Fruit fly (Drosophila melanogaster) whole organism, prepupa: ENCODE data around the gene CG46301.

Source experiments
- Blimp-1 ChIP-seq: fragments of 200-800 bp; sonication (Bioruptor generic); optimal IDR thresholded peaks from 3 replicates; lab custom pipeline; 2017; ENCODE audit warnings: missing biosample characterization, missing genetic modification characterization, mild to moderate bottlenecking, moderate library complexity, missing genetic modification reagents
- CG10631 ChIP-seq: fragments of 200-800 bp; sonication (Bioruptor generic); optimal IDR thresholded peaks from 2 replicates; lab custom pipeline; 2016; ENCODE audit warnings: missing biosample characterization, missing genetic modification characterization
- CG10669 ChIP-seq: fragments of 200-800 bp; sonication (Bioruptor generic); optimal IDR thresholded peaks from 3 replicates; lab custom pipeline; 2018; ENCODE audit warnings: missing biosample characterization, mild to moderate bottlenecking, missing genetic modification characterization, moderate library complexity
- CG11762 ChIP-seq: fragments of 200-800 bp; sonication (Bioruptor generic); optimal IDR thresholded peaks from 3 replicates; lab custom pipeline; 2016; ENCODE audit warnings: missing biosample characterization, missing genetic modification characterization; ENCODE audit not compliant: insufficient read depth
- CG11902 ChIP-seq: fragments of 200-800 bp; sonication (Bioruptor generic); optimal IDR thresholded peaks from 3 replicates; lab custom pipeline; 2016; ENCODE audit warnings: missing biosample characterization, missing genetic modification characterization
- CG15336 ChIP-seq: fragments of 200-800 bp; sonication (Bioruptor generic); IDR thresholded peaks from 2 replicates; pipeline ENCODE4 v1.3.6; 2022; ENCODE audit warnings: missing biosample characterization, missing genetic modification characterization
- CG16779 ChIP-seq: fragments of 200-800 bp; sonication (Bioruptor generic); optimal IDR thresholded peaks from 3 replicates; lab custom pipeline; 2017; ENCODE audit warnings: missing biosample characterization, mild to moderate bottlenecking, missing genetic modification characterization
- CG3032 ChIP-seq: fragments of 200-800 bp; optimal IDR thresholded peaks from 2 replicates; lab custom pipeline; 2019; ENCODE audit warnings: missing biosample characterization, mild to moderate bottlenecking, missing genetic modification characterization, moderate library complexity
- CG34406 ChIP-seq: fragments of 200-800 bp; sonication (Bioruptor generic); optimal IDR thresholded peaks from 3 replicates; lab custom pipeline; 2016; ENCODE audit warnings: missing biosample characterization, missing genetic modification characterization
- CG3919 ChIP-seq: fragments of 200-800 bp; sonication (Bioruptor generic); optimal IDR thresholded peaks from 3 replicates; lab custom pipeline; 2016; ENCODE audit warnings: missing biosample characterization, missing genetic modification characterization
- CG4318 ChIP-seq: fragments of 200-800 bp; sonication (Bioruptor generic); optimal IDR thresholded peaks from 3 replicates; lab custom pipeline; 2017; ENCODE audit warnings: missing biosample characterization, mild to moderate bottlenecking, missing genetic modification characterization
- CG6163 ChIP-seq: fragments of 200-800 bp; sonication (Bioruptor generic); IDR thresholded peaks from 3 replicates; pipeline ENCODE4 v1.3.6; 2022; ENCODE audit warnings: missing biosample characterization, missing genetic modification characterization
- CG6808 ChIP-seq: fragments of 200-800 bp; sonication (Bioruptor generic); optimal IDR thresholded peaks from 3 replicates; lab custom pipeline; 2017; ENCODE audit warnings: missing biosample characterization, missing genetic modification characterization, mild to moderate bottlenecking, moderate library complexity, missing genetic modification reagents
- CG6854 ChIP-seq: fragments of 200-800 bp; sonication (Bioruptor generic); optimal IDR thresholded peaks from 2 replicates; lab custom pipeline; 2017; ENCODE audit warnings: missing biosample characterization, mild to moderate bottlenecking, missing genetic modification characterization
- CG8632 ChIP-seq: fragments of 200-800 bp; sonication (Bioruptor generic); optimal IDR thresholded peaks from 3 replicates; lab custom pipeline; 2016; ENCODE audit warnings: missing biosample characterization, missing genetic modification characterization
- Eip75B ChIP-seq: fragments of 200-800 bp; sonication (Bioruptor generic); optimal IDR thresholded peaks from 3 replicates; lab custom pipeline; 2016; ENCODE audit warnings: missing biosample characterization, missing genetic modification characterization
- Eip78C ChIP-seq: fragments of 200-800 bp; sonication (Bioruptor generic); peaks from one replicate; lab custom pipeline; 2016; ENCODE audit warnings: missing biosample characterization, missing genetic modification characterization
- Ets21C ChIP-seq: fragments of 200-800 bp; sonication (Bioruptor generic); optimal IDR thresholded peaks from 3 replicates; lab custom pipeline; 2016; ENCODE audit warnings: missing biosample characterization, missing genetic modification characterization
- Ets96B ChIP-seq: fragments of 200-800 bp; optimal IDR thresholded peaks from 2 replicates; lab custom pipeline; 2019; ENCODE audit warnings: missing biosample characterization, mild to moderate bottlenecking, missing genetic modification characterization, moderate library complexity
- Hr38 ChIP-seq: sonication (Bioruptor generic); optimal IDR thresholded peaks from 2 replicates; lab custom pipeline; 2016; ENCODE audit warnings: missing biosample characterization, missing genetic modification characterization
- Hr4 ChIP-seq: fragments of 200-800 bp; sonication (Bioruptor generic); optimal IDR thresholded peaks from 3 replicates; lab custom pipeline; 2016; ENCODE audit warnings: missing biosample characterization, missing genetic modification characterization
- Lpt ChIP-seq: fragments of 200-800 bp; sonication (Bioruptor generic); optimal IDR thresholded peaks from 3 replicates; lab custom pipeline; 2016; ENCODE audit warnings: missing biosample characterization, missing genetic modification characterization
- Sox102F ChIP-seq: fragments of 200-800 bp; sonication (Bioruptor generic); optimal IDR thresholded peaks from 2 replicates; lab custom pipeline; 2016; ENCODE audit warnings: missing biosample characterization, mild to moderate bottlenecking, missing genetic modification characterization
- Sox14 ChIP-seq: fragments of 200-800 bp; sonication (Bioruptor generic); optimal IDR thresholded peaks from 3 replicates; lab custom pipeline; 2016; ENCODE audit warnings: missing biosample characterization, missing genetic modification characterization
- achi ChIP-seq: fragments of 200-800 bp; sonication (Bioruptor generic); optimal IDR thresholded peaks from 3 replicates; lab custom pipeline; 2016; ENCODE audit warnings: missing biosample characterization, missing genetic modification characterization
- acj6 ChIP-seq: fragments of 200-800 bp; sonication (Bioruptor generic); optimal IDR thresholded peaks from 3 replicates; lab custom pipeline; 2016; ENCODE audit warnings: missing biosample characterization, missing genetic modification characterization
- dac ChIP-seq: fragments of 200-800 bp; sonication (Bioruptor generic); optimal IDR thresholded peaks from 2 replicates; lab custom pipeline; 2017; ENCODE audit warnings: missing biosample characterization, mild to moderate bottlenecking, missing genetic modification characterization
- dsx ChIP-seq: fragments of 200-800 bp; optimal IDR thresholded peaks from 3 replicates; lab custom pipeline; 2019; ENCODE audit warnings: missing biosample characterization, mild to moderate bottlenecking, missing genetic modification characterization, moderate library complexity; ENCODE audit not compliant: poor library complexity, severe bottlenecking
- esn ChIP-seq: fragments of 200-800 bp; sonication (Bioruptor generic); optimal IDR thresholded peaks from 2 replicates; lab custom pipeline; 2016; ENCODE audit warnings: missing biosample characterization, mild to moderate bottlenecking, missing genetic modification characterization, moderate library complexity
- fd59A ChIP-seq: fragments of 200-800 bp; sonication (Bioruptor generic); optimal IDR thresholded peaks from 2 replicates; lab custom pipeline; 2017; ENCODE audit warnings: missing biosample characterization, mild to moderate bottlenecking, missing genetic modification characterization, missing genetic modification reagents
- fkh ChIP-seq: fragments of 200-800 bp; sonication (Bioruptor generic); optimal IDR thresholded peaks from 3 replicates; lab custom pipeline; 2017; ENCODE audit warnings: missing biosample characterization, mild to moderate bottlenecking, missing genetic modification characterization, moderate library complexity
- lz ChIP-seq: fragments of 200-800 bp; sonication (Bioruptor generic); optimal IDR thresholded peaks from 3 replicates; lab custom pipeline; 2016; ENCODE audit warnings: missing biosample characterization, missing genetic modification characterization
- salr ChIP-seq, 2 experiments: fragments of 200-800 bp; sonication (Bioruptor generic); optimal IDR thresholded peaks; 3 replicates each; lab custom pipeline; 2016 to 2018; ENCODE audit warnings: missing biosample characterization in 2 of 2, missing genetic modification characterization in 2 of 2, mild to moderate bottlenecking in 1 of 2
- ss ChIP-seq, 2 experiments: fragments of 200-800 bp; sonication (Bioruptor generic); optimal IDR thresholded peaks; 2 replicates in 1 of 2; 3 replicates in 1 of 2; lab custom pipeline; 2017 to 2018; ENCODE audit warnings: mild to moderate bottlenecking in 2 of 2, missing biosample characterization in 2 of 2, missing genetic modification characterization in 2 of 2, moderate library complexity in 1 of 2
- svp ChIP-seq: fragments of 200-800 bp; sonication (Bioruptor generic); peaks from one replicate; lab custom pipeline; 2016; ENCODE audit warnings: missing biosample characterization, missing genetic modification characterization
- vri ChIP-seq: fragments of 200-800 bp; sonication (Bioruptor generic); optimal IDR thresholded peaks from 3 replicates; lab custom pipeline; 2016; ENCODE audit warnings: missing biosample characterization, mild to moderate bottlenecking, missing genetic modification characterization

CG46301 gene

DNA sequence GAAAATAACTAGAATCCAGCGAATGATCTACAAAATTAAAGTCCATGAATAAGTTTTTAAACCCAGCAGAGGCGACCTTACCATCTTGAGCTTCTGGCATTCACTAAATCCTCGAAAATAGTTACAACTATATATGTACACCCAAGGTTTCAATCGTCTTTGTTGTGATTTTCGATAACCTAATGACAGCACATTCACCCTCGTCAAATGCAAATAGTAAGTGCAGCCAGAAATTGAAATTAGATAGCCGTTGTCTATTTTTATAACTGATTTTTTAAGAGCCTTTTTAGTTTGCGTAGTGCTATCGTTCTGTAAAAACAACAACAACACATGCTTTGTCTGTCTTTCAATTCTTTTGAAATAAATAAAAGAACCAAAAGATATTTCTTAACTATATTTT, 59.2 kb downstream of the CG46301 start, which contains the start of gene CG43332:
Gene CG43332, minus strand, starts transcription at position 101 of the 400 bp plus-strand sequence.
- no peak for TF ChIP-seq vri
- TF ChIP-seq Eip75B (GFP tag; lab: Kevin White, UChicago): no peak
- TF ChIP-seq Ets21C (GFP tag; lab: Kevin White, UChicago): no peak
- TF ChIP-seq CG8632: no peak
- TF ChIP-seq CG4318: no peak
- no peak for TF ChIP-seq CG6163 (GFP tag; lab: Robert Waterston, UW)
- TF ChIP-seq CG16779 (tag; lab: Kevin White, UChicago): no peak
- TF ChIP-seq Eip78C (GFP tag; lab: Kevin White, UChicago): no peak
- no peak for TF ChIP-seq Sox14 (GFP tag; lab: Kevin White, UChicago)
- no peak for TF ChIP-seq Blimp-1 (GFP tag; lab: Kevin White, UChicago)
- no peak for TF ChIP-seq esn (GFP tag; lab: Kevin White, UChicago)
- TF ChIP-seq CG10631 (GFP tag; lab: Kevin White, UChicago): no peak
- no peak for TF ChIP-seq achi (GFP tag; lab: Kevin White, UChicago)
- TF ChIP-seq Hr4 (GFP tag; lab: Kevin White, UChicago): no peak

DNA sequence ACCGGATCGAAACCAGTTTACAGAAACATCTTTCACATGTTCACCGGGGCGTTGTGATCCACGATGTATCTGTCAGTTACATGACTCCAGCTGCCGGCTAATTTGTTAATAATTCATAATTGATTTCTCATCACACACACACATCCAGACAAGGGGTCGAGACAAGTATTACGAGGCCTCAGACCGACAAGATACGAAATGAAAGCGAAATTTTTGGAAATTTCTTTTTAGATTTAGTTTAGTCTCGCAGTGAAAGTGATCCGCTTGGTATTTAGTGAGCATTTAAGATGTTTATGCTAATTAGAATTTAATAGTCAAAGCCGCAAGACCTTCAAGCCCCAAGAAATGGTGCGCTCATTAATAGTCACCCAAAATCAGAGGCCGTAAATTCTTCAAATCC, 65.8 kb downstream of the CG46301 start:
- TF ChIP-seq dac (GFP tag; lab: Kevin White, UChicago) (no peak), CG4318 (no peak), Hr38 (GFP tag; lab: Kevin White, UChicago) (no peak), vri (no peak), fkh (GFP tag; lab: Kevin White, UChicago) (no peak), Hr4 (GFP tag; lab: Kevin White, UChicago) (no peak), CG3919 (no peak), Lpt (GFP tag; lab: Kevin White, UChicago) (no peak), ss (GFP tag; optimal IDR thresholded peaks at IDR 0.05; lab: Kevin White, UChicago) (no peak), Ets21C (GFP tag; lab: Kevin White, UChicago) (no peak), CG34406 (GFP tag; lab: Kevin White, UChicago) (no peak), CG3032 (tag; lab: Kevin White, UChicago) (no peak), CG15336 (GFP tag; lab: Robert Waterston, UW) (no peak), CG8632 (no peak), acj6 (GFP tag; lab: Kevin White, UChicago) (no peak), CG11902 (GFP tag; lab: Kevin White, UChicago) (no peak), fd59A (GFP tag; lab: Kevin White, UChicago) (no peak)

- TF ChIP-seq svp (GFP tag; lab: Kevin White, UChicago): peak; percentile 85
- no peak for TF ChIP-seq CG6808
- peak; percentile 49 for TF ChIP-seq CG6854
- peak; percentile 51 for TF ChIP-seq Blimp-1 (GFP tag; lab: Kevin White, UChicago)
- no peak for TF ChIP-seq Sox102F (GFP tag; lab: Kevin White, UChicago)
- TF ChIP-seq Eip75B (GFP tag; lab: Kevin White, UChicago): peak; percentile 10
- TF ChIP-seq lz (GFP tag; lab: Kevin White, UChicago): no peak
- no peak for TF ChIP-seq CG10669 (GFP tag; lab: Kevin White, UChicago)
Observed at dm6 chr2L:14177407-14177987, 73.6 kb downstream of the CG46301 start.

DNA sequence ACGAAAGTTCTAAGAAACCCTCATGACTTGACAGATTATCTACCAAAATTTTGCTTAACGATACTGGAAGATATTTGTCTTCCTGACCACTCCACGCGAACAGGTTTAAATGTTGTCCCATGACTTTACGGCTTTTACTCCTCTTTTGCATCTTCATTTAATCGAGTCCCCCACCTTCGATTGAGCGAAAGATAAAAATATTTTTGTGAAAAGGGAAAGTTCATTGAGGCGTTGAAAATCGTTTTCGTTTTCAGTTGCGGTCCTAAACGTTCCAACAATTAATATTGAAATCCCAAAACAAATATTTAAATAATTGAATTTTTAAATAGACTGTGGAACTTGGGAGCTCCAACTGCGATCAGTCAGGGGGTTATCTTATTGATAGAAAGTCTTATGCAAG, 75.5 kb downstream of the CG46301 start:
- TF ChIP-seq Blimp-1 (GFP tag; lab: Kevin White, UChicago): peak; percentile 52
- TF ChIP-seq Ets96B (tag; lab: Kevin White, UChicago): no peak

- TF ChIP-seq esn (GFP tag; lab: Kevin White, UChicago): no peak
- TF ChIP-seq Blimp-1 (GFP tag; lab: Kevin White, UChicago): peak; percentile 35
- no peak for TF ChIP-seq CG11762 (GFP tag; lab: Kevin White, UChicago)
- TF ChIP-seq svp (GFP tag; lab: Kevin White, UChicago): peak; percentile 27
- no peak for TF ChIP-seq salr (GFP tag; optimal IDR thresholded peaks at IDR 0.05; lab: Kevin White, UChicago)
- TF ChIP-seq dsx (GFP tag; lab: Kevin White, UChicago): no peak
- TF ChIP-seq CG8632: no peak
Observed at dm6 chr2L:14180553-14180952, 76.7 kb downstream of the CG46301 start, which contains the start of gene CG43333. TSS of gene CG43333 (minus strand) at chr2L:14180686.
